Fruit fly (Drosophila melanogaster): ENCODE data around the gene CG10898.

CG10898 gene

DNA sequence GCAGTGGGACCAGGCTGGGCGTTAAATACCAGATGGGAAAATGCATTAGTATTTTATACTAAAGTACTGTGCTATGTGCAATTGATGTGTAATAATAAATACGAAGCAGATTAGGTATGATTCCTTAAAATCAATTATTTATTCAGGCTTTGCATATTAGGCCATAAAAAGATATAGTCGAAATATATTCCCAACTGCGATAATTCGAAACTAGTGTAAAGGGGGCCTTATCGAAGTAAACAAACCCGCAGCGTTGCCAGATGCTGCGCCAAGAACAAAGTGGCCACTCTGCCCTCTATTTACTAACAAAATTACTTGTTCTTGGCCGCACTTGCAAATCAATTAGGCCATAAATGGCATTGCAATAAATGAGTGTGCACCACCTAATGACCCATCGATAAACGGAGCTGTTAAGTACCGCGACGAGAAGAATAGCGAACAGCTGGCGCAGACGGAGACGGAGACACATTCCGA lies at the start of gene CG10898:
TSS of gene CG10898 (plus strand) at position 285 of the 474 bp plus-strand sequence.
- no peak for TF ChIP-seq psq (optimal IDR thresholded peaks at IDR 0.05)

dm6 chr3R:11531893-11532292 lies 25.7 kb upstream of the CG10898 start:
- TF ChIP-seq h (optimal IDR thresholded peaks at IDR 0.05) = no peak
- TF ChIP-seq psq (optimal IDR thresholded peaks at IDR 0.05) = no peak
- TF ChIP-seq insv (optimal IDR thresholded peaks at IDR 0.05) = no peak
- TF ChIP-seq Myc (optimal IDR thresholded peaks at IDR 0.05) = no peak
- TF ChIP-seq ttk (optimal IDR thresholded peaks at IDR 0.05) = no peak
- no peak for TF ChIP-seq Sin3A (optimal IDR thresholded peaks at IDR 0.05)

DNA sequence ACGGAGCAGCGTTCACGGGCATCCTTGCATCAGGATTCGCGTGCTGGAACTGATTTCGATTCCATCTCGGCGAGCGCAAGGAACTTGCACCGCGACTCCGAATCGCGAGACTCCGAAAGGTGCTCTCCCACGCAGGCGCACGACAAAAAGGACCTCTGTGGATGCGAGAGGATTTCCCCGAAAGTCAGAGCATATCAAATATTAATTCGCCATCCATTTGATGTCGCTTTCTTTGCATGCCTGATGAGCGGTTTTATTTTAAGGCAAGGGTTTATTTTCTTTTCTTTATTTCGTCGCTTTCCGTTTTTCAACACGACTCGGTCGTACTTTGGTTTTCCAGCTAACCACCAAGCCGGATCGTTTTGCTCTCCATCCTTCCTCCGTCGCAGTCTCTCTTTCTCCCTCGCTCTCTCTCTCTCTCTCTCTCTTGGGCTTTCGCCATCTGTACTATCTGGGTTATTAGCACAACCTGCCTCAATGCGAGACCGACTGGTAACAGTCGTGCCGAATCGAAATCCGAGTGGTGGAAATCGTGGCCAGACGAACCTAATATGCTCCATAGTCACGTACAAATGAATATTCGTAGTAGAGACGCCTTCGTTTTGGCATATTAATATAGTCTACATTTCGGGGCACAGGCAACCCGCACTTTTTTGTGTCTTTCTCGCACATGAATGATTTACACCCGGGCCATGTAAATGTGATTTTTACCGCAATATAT lies 14.5 kb upstream of the CG10898 start, which contains the start of gene dpr4:
TSS of gene dpr4 (minus strand) at position 51 of the 721 bp plus-strand sequence.
- no peak for TF ChIP-seq h (optimal IDR thresholded peaks at IDR 0.05)
- no peak for TF ChIP-seq Sin3A (optimal IDR thresholded peaks at IDR 0.05)
- no peak for TF ChIP-seq Myc (optimal IDR thresholded peaks at IDR 0.05)
- TF ChIP-seq psq (optimal IDR thresholded peaks at IDR 0.05) = no peak
- no peak for TF ChIP-seq ttk (optimal IDR thresholded peaks at IDR 0.05)
- TF ChIP-seq insv (optimal IDR thresholded peaks at IDR 0.05) = no peak

dm6 chr3R:11544150-11544549 lies 13.4 kb upstream of the CG10898 start:
- TF ChIP-seq insv (optimal IDR thresholded peaks at IDR 0.05) = no peak
- no peak for TF ChIP-seq Myc (optimal IDR thresholded peaks at IDR 0.05)
- TF ChIP-seq psq (optimal IDR thresholded peaks at IDR 0.05) = no peak
- TF ChIP-seq ttk (optimal IDR thresholded peaks at IDR 0.05) = no peak
- TF ChIP-seq Sin3A (optimal IDR thresholded peaks at IDR 0.05) = no peak
- no peak for TF ChIP-seq h (optimal IDR thresholded peaks at IDR 0.05)

- TF ChIP-seq psq (optimal IDR thresholded peaks at IDR 0.05) = no peak
- no peak for TF ChIP-seq Sin3A (optimal IDR thresholded peaks at IDR 0.05)
- TF ChIP-seq insv (optimal IDR thresholded peaks at IDR 0.05) = no peak
- no peak for TF ChIP-seq h (optimal IDR thresholded peaks at IDR 0.05)
- TF ChIP-seq ttk (optimal IDR thresholded peaks at IDR 0.05) = no peak
- TF ChIP-seq Myc (optimal IDR thresholded peaks at IDR 0.05) = no peak
These were observed 6.5 kb upstream of the CG10898 start for dm6 chr3R:11551071-11551470.

- TF ChIP-seq Myc (optimal IDR thresholded peaks at IDR 0.05) (no peak), psq (optimal IDR thresholded peaks at IDR 0.05) (no peak), h (optimal IDR thresholded peaks at IDR 0.05) (no peak), ttk (optimal IDR thresholded peaks at IDR 0.05) (no peak), Sin3A (optimal IDR thresholded peaks at IDR 0.05) (no peak), insv (optimal IDR thresholded peaks at IDR 0.05) (no peak)
These were observed 3.7 kb upstream of the CG10898 start, which contains the start of gene CG14708 for dm6 chr3R:11553845-11554244. Gene CG14708 (plus strand): TSS chr3R:11554145.

- TF ChIP-seq ttk (optimal IDR thresholded peaks at IDR 0.05) (no peak), Sin3A (optimal IDR thresholded peaks at IDR 0.05) (no peak), psq (optimal IDR thresholded peaks at IDR 0.05) (no peak), insv (optimal IDR thresholded peaks at IDR 0.05) (no peak), h (optimal IDR thresholded peaks at IDR 0.05) (no peak), Myc (optimal IDR thresholded peaks at IDR 0.05) (no peak)
These were observed 2.6 kb upstream of the CG10898 start for dm6 chr3R:11554982-11555381.

DNA sequence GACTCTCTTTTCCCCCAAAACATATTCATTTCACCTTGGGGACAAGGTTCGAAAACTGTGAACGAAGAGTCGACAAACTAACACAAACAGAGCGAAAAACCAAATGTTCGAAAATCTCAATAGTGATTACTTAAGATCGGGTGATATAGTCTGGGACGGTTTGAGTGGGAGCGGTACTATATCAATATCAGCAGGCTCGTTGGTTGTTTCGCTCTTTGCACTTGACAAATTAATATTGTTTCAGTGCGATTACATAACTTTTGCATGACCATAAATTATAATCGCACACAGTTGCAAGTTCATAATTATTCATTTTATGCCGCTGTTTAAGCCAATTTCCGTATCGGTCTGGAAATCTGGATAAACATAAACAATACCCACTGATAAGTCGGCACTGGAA lies 4.1 kb downstream of the CG10898 start:
- TF ChIP-seq ttk (optimal IDR thresholded peaks at IDR 0.05) (no peak), Myc (optimal IDR thresholded peaks at IDR 0.05) (no peak), psq (optimal IDR thresholded peaks at IDR 0.05) (no peak), Sin3A (optimal IDR thresholded peaks at IDR 0.05) (no peak), h (optimal IDR thresholded peaks at IDR 0.05) (no peak), insv (optimal IDR thresholded peaks at IDR 0.05) (no peak)

dm6 chr3R:11562326-11563109 lies 4.9 kb downstream of the CG10898 start:
- no peak for TF ChIP-seq Myc (optimal IDR thresholded peaks at IDR 0.05)

DNA sequence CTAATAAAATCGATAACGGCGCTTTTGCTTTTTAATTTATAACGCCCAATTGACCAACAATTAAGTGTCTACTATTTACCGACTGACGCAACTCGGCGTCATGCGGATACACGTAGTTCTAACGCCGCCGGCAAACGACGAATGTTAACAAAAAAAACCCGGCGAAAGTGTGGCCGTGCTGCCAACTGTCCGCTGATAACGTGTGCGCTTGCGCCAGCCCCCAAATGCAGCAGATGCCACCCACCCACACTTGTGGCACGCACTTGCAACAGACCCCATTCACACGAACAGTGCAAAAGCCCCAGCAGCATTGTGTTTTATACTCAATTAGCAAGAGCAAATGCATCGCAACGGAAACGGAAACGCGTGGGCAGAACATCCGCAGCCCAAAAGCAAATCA lies 5.6 kb downstream of the CG10898 start:
- no peak for TF ChIP-seq insv (optimal IDR thresholded peaks at IDR 0.05)
- no peak for TF ChIP-seq Myc (optimal IDR thresholded peaks at IDR 0.05)
- TF ChIP-seq Sin3A (optimal IDR thresholded peaks at IDR 0.05) = no peak
- TF ChIP-seq psq (optimal IDR thresholded peaks at IDR 0.05) = no peak
- TF ChIP-seq h (optimal IDR thresholded peaks at IDR 0.05) = no peak
- no peak for TF ChIP-seq ttk (optimal IDR thresholded peaks at IDR 0.05)

DNA sequence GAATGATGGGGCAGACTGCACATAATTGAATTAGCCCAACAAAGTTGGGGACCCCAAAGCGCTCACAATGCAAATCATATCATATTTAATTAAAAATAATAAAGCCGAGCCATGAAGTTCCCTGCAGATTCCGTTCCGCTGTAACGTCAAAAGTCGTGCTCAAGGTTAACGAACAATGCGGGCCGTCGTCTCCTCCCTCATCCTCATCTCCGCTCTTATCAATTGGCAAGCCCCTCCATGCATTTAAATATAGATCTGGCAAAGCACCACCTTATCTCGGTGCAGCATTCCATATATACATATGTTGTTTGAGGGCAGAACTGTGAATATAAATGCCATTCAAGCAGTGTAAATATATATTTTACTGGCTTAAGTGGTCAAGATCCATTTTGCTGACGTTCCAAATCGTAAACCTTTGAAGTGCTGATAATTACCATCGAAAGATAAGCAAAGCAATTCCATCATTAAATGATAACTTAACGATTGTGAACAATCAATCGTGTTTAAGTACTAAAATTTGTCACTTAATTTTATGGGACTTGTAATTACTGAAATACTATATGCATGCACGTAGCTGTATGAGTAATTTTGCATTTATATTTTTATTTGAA lies 7.3 kb downstream of the CG10898 start:
- TF ChIP-seq h (optimal IDR thresholded peaks at IDR 0.05) (no peak), ttk (optimal IDR thresholded peaks at IDR 0.05) (no peak), Myc (optimal IDR thresholded peaks at IDR 0.05) (no peak), psq (optimal IDR thresholded peaks at IDR 0.05) (no peak), Sin3A (optimal IDR thresholded peaks at IDR 0.05) (no peak), insv (optimal IDR thresholded peaks at IDR 0.05) (no peak)
